Fruit fly (Drosophila melanogaster) whole organism, prepupa: ENCODE data around the gene Gdi.
A peak's percentile ranks its signal among the peaks of the same experiment; 100 is the strongest.

ENCODE experiments used
- CG10631 ChIP-seq: fragments of 200-800 bp; sonication (Bioruptor generic); optimal IDR thresholded peaks from 2 replicates; lab custom pipeline; 2016; ENCODE audit warnings: missing biosample characterization, missing genetic modification characterization
- CG10669 ChIP-seq: fragments of 200-800 bp; sonication (Bioruptor generic); optimal IDR thresholded peaks from 3 replicates; lab custom pipeline; 2018; ENCODE audit warnings: missing biosample characterization, mild to moderate bottlenecking, missing genetic modification characterization, moderate library complexity
- CG11294 ChIP-seq: fragments of 200-800 bp; sonication (Bioruptor generic); IDR thresholded peaks from 2 replicates; pipeline ENCODE4 v1.3.6; 2022; ENCODE audit warnings: missing biosample characterization, missing genetic modification characterization
- CG11902 ChIP-seq: fragments of 200-800 bp; sonication (Bioruptor generic); optimal IDR thresholded peaks from 3 replicates; lab custom pipeline; 2016; ENCODE audit warnings: missing biosample characterization, missing genetic modification characterization
- CG15336 ChIP-seq: fragments of 200-800 bp; sonication (Bioruptor generic); IDR thresholded peaks from 2 replicates; pipeline ENCODE4 v1.3.6; 2022; ENCODE audit warnings: missing biosample characterization, missing genetic modification characterization
- CG16779 ChIP-seq: fragments of 200-800 bp; sonication (Bioruptor generic); optimal IDR thresholded peaks from 3 replicates; lab custom pipeline; 2017; ENCODE audit warnings: missing biosample characterization, mild to moderate bottlenecking, missing genetic modification characterization
- CG3032 ChIP-seq: fragments of 200-800 bp; optimal IDR thresholded peaks from 2 replicates; lab custom pipeline; 2019; ENCODE audit warnings: missing biosample characterization, mild to moderate bottlenecking, missing genetic modification characterization, moderate library complexity
- CG31627 ChIP-seq: fragments of 200-800 bp; sonication (Bioruptor generic); optimal IDR thresholded peaks from 3 replicates; lab custom pipeline; 2016; ENCODE audit warnings: missing biosample characterization, missing genetic modification characterization
- CG32006 ChIP-seq: fragments of 200-800 bp; sonication (Bioruptor generic); optimal IDR thresholded peaks from 3 replicates; lab custom pipeline; 2017; ENCODE audit warnings: missing biosample characterization, mild to moderate bottlenecking, missing genetic modification characterization
- CG34406 ChIP-seq: fragments of 200-800 bp; sonication (Bioruptor generic); optimal IDR thresholded peaks from 3 replicates; lab custom pipeline; 2016; ENCODE audit warnings: missing biosample characterization, missing genetic modification characterization
- CG3919 ChIP-seq: fragments of 200-800 bp; sonication (Bioruptor generic); optimal IDR thresholded peaks from 3 replicates; lab custom pipeline; 2016; ENCODE audit warnings: missing biosample characterization, missing genetic modification characterization
- CG6163 ChIP-seq: fragments of 200-800 bp; sonication (Bioruptor generic); IDR thresholded peaks from 3 replicates; pipeline ENCODE4 v1.3.6; 2022; ENCODE audit warnings: missing biosample characterization, missing genetic modification characterization
- CG6276 ChIP-seq: fragments of 200-800 bp; sonication (Bioruptor generic); optimal IDR thresholded peaks from 2 replicates; lab custom pipeline; 2017; ENCODE audit warnings: missing biosample characterization, mild to moderate bottlenecking, missing genetic modification characterization
- CG6808 ChIP-seq: fragments of 200-800 bp; sonication (Bioruptor generic); optimal IDR thresholded peaks from 3 replicates; lab custom pipeline; 2017; ENCODE audit warnings: missing biosample characterization, missing genetic modification characterization, mild to moderate bottlenecking, moderate library complexity, missing genetic modification reagents
- CG6854 ChIP-seq: fragments of 200-800 bp; sonication (Bioruptor generic); optimal IDR thresholded peaks from 2 replicates; lab custom pipeline; 2017; ENCODE audit warnings: missing biosample characterization, mild to moderate bottlenecking, missing genetic modification characterization
- CG7368 ChIP-seq: fragments of 200-800 bp; sonication (Bioruptor generic); optimal IDR thresholded peaks from 3 replicates; lab custom pipeline; 2016; ENCODE audit warnings: missing biosample characterization, missing genetic modification characterization
- CG8632 ChIP-seq: fragments of 200-800 bp; sonication (Bioruptor generic); optimal IDR thresholded peaks from 3 replicates; lab custom pipeline; 2016; ENCODE audit warnings: missing biosample characterization, missing genetic modification characterization
- Eip93F ChIP-seq: fragments of 200-800 bp; sonication (Bioruptor generic); optimal IDR thresholded peaks from 2 replicates; lab custom pipeline; 2016; ENCODE audit warnings: missing biosample characterization, mild to moderate bottlenecking, missing genetic modification characterization
- Ets96B ChIP-seq: fragments of 200-800 bp; optimal IDR thresholded peaks from 2 replicates; lab custom pipeline; 2019; ENCODE audit warnings: missing biosample characterization, mild to moderate bottlenecking, missing genetic modification characterization, moderate library complexity
- Hr38 ChIP-seq: sonication (Bioruptor generic); optimal IDR thresholded peaks from 2 replicates; lab custom pipeline; 2016; ENCODE audit warnings: missing biosample characterization, missing genetic modification characterization
- Hr39 ChIP-seq: fragments of 200-800 bp; sonication (Bioruptor generic); optimal IDR thresholded peaks from 2 replicates; lab custom pipeline; 2016; ENCODE audit warnings: missing biosample characterization, missing genetic modification characterization
- Hr4 ChIP-seq: fragments of 200-800 bp; sonication (Bioruptor generic); optimal IDR thresholded peaks from 3 replicates; lab custom pipeline; 2016; ENCODE audit warnings: missing biosample characterization, missing genetic modification characterization
- Lpt ChIP-seq: fragments of 200-800 bp; sonication (Bioruptor generic); optimal IDR thresholded peaks from 3 replicates; lab custom pipeline; 2016; ENCODE audit warnings: missing biosample characterization, missing genetic modification characterization
- Met ChIP-seq: fragments of 200-800 bp; sonication (Bioruptor generic); optimal IDR thresholded peaks from 3 replicates; lab custom pipeline; 2016; ENCODE audit warnings: missing biosample characterization, missing genetic modification characterization
- OdsH ChIP-seq: fragments of 200-800 bp; sonication (Bioruptor generic); optimal IDR thresholded peaks from 3 replicates; lab custom pipeline; 2016; ENCODE audit warnings: missing biosample characterization, missing genetic modification characterization
- Smox ChIP-seq: fragments of 200-800 bp; sonication (Bioruptor generic); optimal IDR thresholded peaks from 3 replicates; lab custom pipeline; 2016; ENCODE audit warnings: missing biosample characterization, missing genetic modification characterization
- Sox15 ChIP-seq: fragments of 200-800 bp; sonication (Bioruptor generic); optimal IDR thresholded peaks from 3 replicates; lab custom pipeline; 2016; ENCODE audit warnings: missing biosample characterization, missing genetic modification characterization
- achi ChIP-seq: fragments of 200-800 bp; sonication (Bioruptor generic); optimal IDR thresholded peaks from 3 replicates; lab custom pipeline; 2016; ENCODE audit warnings: missing biosample characterization, missing genetic modification characterization
- cyc ChIP-seq: fragments of 200-800 bp; sonication (Bioruptor generic); optimal IDR thresholded peaks from 3 replicates; lab custom pipeline; 2016; ENCODE audit warnings: missing biosample characterization, missing genetic modification characterization
- dsx ChIP-seq: fragments of 200-800 bp; optimal IDR thresholded peaks from 3 replicates; lab custom pipeline; 2019; ENCODE audit warnings: missing biosample characterization, mild to moderate bottlenecking, missing genetic modification characterization, moderate library complexity; ENCODE audit not compliant: poor library complexity, severe bottlenecking
- eg ChIP-seq: fragments of 200-800 bp; sonication (Bioruptor generic); IDR thresholded peaks from 3 replicates; pipeline ENCODE4 v1.3.6; 2022; ENCODE audit warnings: missing biosample characterization, missing genetic modification characterization
- esn ChIP-seq: fragments of 200-800 bp; sonication (Bioruptor generic); optimal IDR thresholded peaks from 2 replicates; lab custom pipeline; 2016; ENCODE audit warnings: missing biosample characterization, mild to moderate bottlenecking, missing genetic modification characterization, moderate library complexity
- fd59A ChIP-seq: fragments of 200-800 bp; sonication (Bioruptor generic); optimal IDR thresholded peaks from 2 replicates; lab custom pipeline; 2017; ENCODE audit warnings: missing biosample characterization, mild to moderate bottlenecking, missing genetic modification characterization, missing genetic modification reagents
- fd85E ChIP-seq: fragments of 200-800 bp; sonication (Bioruptor generic); optimal IDR thresholded peaks from 3 replicates; lab custom pipeline; 2016; ENCODE audit warnings: missing biosample characterization, missing genetic modification characterization
- fkh ChIP-seq: fragments of 200-800 bp; sonication (Bioruptor generic); optimal IDR thresholded peaks from 3 replicates; lab custom pipeline; 2017; ENCODE audit warnings: missing biosample characterization, mild to moderate bottlenecking, missing genetic modification characterization, moderate library complexity
- lz ChIP-seq: fragments of 200-800 bp; sonication (Bioruptor generic); optimal IDR thresholded peaks from 3 replicates; lab custom pipeline; 2016; ENCODE audit warnings: missing biosample characterization, missing genetic modification characterization
- net ChIP-seq: fragments of 200-800 bp; sonication (Bioruptor generic); optimal IDR thresholded peaks from 3 replicates; lab custom pipeline; 2016; ENCODE audit warnings: missing biosample characterization, missing genetic modification characterization
- pdm3 ChIP-seq: fragments of 200-800 bp; sonication (Bioruptor generic); optimal IDR thresholded peaks from 3 replicates; lab custom pipeline; 2016; ENCODE audit warnings: missing biosample characterization, missing genetic modification characterization
- salr ChIP-seq, 2 experiments: fragments of 200-800 bp; sonication (Bioruptor generic); optimal IDR thresholded peaks; 3 replicates each; lab custom pipeline; 2016 to 2018; ENCODE audit warnings: missing biosample characterization in 2 of 2, missing genetic modification characterization in 2 of 2, mild to moderate bottlenecking in 1 of 2
- spab ChIP-seq: fragments of 200-800 bp; sonication (Bioruptor generic); optimal IDR thresholded peaks from 2 replicates; lab custom pipeline; 2017; ENCODE audit warnings: missing biosample characterization, mild to moderate bottlenecking, missing genetic modification characterization, missing genetic modification reagents
- svp ChIP-seq: fragments of 200-800 bp; sonication (Bioruptor generic); peaks from one replicate; lab custom pipeline; 2016; ENCODE audit warnings: missing biosample characterization, missing genetic modification characterization
- vri ChIP-seq: fragments of 200-800 bp; sonication (Bioruptor generic); optimal IDR thresholded peaks from 3 replicates; lab custom pipeline; 2016; ENCODE audit warnings: missing biosample characterization, mild to moderate bottlenecking, missing genetic modification characterization

Gene Gdi

DNA sequence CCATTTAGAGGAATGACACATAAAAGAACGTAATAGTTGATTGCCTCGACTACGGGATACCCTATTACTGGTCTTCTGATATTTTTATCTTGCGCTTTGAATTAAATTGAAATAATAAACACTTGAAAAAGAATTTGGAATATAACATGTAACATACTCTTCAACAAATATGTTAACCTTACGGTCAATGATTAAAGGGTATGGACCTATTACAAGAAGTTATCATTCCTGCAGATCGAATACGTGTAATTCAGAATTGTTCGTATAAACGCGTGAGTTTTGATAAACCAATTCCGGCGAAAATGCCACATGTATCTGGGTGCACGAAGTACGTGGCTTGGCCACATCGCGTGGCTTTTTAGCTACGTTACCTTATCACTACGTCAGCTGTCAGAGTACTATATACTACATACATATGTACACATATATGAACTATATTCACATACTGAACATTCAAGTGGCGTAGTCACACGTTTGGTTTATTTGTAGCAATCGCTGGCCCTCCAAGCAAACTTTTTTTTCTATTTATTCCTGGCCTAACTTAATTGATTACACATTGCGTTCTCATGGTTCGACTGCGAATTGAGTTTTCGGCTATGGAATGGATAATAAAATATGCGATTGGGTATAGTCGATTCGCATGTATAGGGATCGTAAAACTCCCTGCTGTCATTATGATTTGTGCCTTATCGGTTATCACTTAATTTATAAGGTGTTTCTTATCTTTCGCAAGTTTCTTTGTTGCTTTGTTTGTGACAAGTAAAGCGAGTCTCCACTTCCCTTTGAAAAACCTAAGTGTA, 3.7 kb upstream of the Gdi start (continued):
- TF ChIP-seq vri (GFP tag; lab: Kevin White, UChicago) (peak; percentile 69), CG11902 (peak; percentile 27), pdm3 (GFP tag; lab: Kevin White, UChicago) (peak; percentile 54), Sox15 (GFP tag; lab: Kevin White, UChicago) (peak; percentile 32), CG32006 (peak; percentile 61), Hr38 (GFP tag; lab: Kevin White, UChicago) (no peak), CG3919 (peak; percentile 54), CG34406 (GFP tag; lab: Kevin White, UChicago) (peak; percentile 53), Hr39 (GFP tag; lab: Kevin White, UChicago) (peak; percentile 63), OdsH (peak; percentile 54)

dm6 chr2L:9497285-9497660, 2.6 kb upstream of the Gdi start:
- no peak for TF ChIP-seq CG8632 (GFP tag; lab: Kevin White, UChicago)
- TF ChIP-seq svp (GFP tag; lab: Kevin White, UChicago) = peak; percentile 12
- TF ChIP-seq Lpt = no peak
- TF ChIP-seq fkh = peak; percentile 31
- peak; percentile 37; the same call in 1 of the 2 replicates for TF ChIP-seq CG15336 (GFP tag; lab: Robert Waterston, UW)
- TF ChIP-seq cyc (GFP tag; lab: Kevin White, UChicago) = no peak
- no peak for TF ChIP-seq CG11902
- no peak for TF ChIP-seq Smox (GFP tag; lab: Kevin White, UChicago)
- peak; percentile 36; the same call in 2 of the 3 replicates for TF ChIP-seq CG6163 (GFP tag; lab: Robert Waterston, UW)
- TF ChIP-seq eg (GFP tag; lab: Robert Waterston, UW) = 0 out of 3 replicates have a peak, but pooled peaks have one; percentile 3
- TF ChIP-seq, all 60 proteins: peak for 5

DNA sequence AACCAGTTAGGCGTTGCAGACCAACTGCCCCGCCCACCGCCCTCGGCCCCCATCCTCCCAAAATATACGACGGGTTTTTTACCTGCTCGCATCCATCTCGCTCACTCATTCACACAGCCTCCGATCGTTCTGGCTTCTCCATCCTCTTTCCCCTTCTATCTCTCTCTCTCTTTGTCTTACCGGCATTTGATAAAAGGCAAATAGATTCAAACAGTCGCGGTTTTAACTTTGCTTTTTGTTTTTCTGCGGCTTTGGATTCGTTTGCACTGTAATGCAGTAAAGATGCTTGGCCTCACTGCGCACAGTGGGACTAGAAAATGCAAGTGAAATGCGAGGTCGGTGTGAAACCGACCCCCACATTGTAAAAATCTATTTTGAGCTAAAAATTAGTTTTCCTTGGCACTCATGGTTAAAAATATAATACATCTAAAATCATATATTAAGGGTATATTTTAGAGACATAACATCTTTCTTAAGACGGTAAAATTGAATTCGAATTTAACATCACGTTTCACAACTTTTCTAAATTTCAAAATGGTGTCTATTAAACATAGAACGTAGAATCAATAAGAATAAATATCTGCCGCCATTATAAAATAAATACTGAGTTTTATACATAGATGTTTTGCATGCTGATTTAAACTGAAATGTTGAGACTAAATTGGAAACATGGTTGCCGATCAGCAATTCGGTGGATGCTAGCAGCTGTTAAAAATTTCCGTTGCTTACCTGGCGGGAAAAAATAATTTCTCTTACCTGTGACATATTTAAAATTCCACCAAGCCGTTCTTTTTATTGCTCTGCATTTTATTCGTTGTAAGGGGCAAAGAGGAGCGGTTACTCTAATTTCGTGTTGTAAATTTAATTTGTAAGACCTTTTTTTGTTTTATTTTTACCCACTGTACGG, 2.0 kb upstream of the Gdi start:
- TF ChIP-seq CG34406 (GFP tag; lab: Kevin White, UChicago) (peak; percentile 11), CG10631 (peak; percentile 44), CG11294 (peak; percentile 48; the same call in 1 of the 2 replicates), CG3919 (peak; percentile 24), CG31627 (peak; percentile 68), Sox15 (GFP tag; lab: Kevin White, UChicago) (no peak), CG6163 (GFP tag; lab: Robert Waterston, UW) (peak; percentile 64; the same call in 2 of the 3 replicates), net (no peak), salr (GFP tag; optimal IDR thresholded peaks at IDR 0.05; lab: Kevin White, UChicago) (peak in 1 of 2 experiments; percentile 67), achi (GFP tag; lab: Kevin White, UChicago) (peak; percentile 31), CG10669 (GFP tag; lab: Kevin White, UChicago) (no peak), Lpt (peak; percentile 57), dsx (GFP tag; lab: Kevin White, UChicago) (no peak), esn (peak; percentile 78), Ets96B (tag; lab: Kevin White, UChicago) (no peak), CG6808 (GFP tag; lab: Kevin White, UChicago) (no peak), CG3032 (tag; lab: Kevin White, UChicago) (peak; percentile 1), fd59A (GFP tag; lab: Kevin White, UChicago) (peak; percentile 12), Eip93F (GFP tag; lab: Kevin White, UChicago) (no peak), fkh (peak; percentile 43), spab (GFP tag; lab: Kevin White, UChicago) (no peak), CG6276 (GFP tag; lab: Kevin White, UChicago) (peak; percentile 67), CG15336 (GFP tag; lab: Robert Waterston, UW) (peak; percentile 40), CG6854 (GFP tag; lab: Kevin White, UChicago) (peak; percentile 25), CG8632 (GFP tag; lab: Kevin White, UChicago) (peak; percentile 6), Met (GFP tag; lab: Kevin White, UChicago) (peak; percentile 67), CG32006 (peak; percentile 89), Hr4 (GFP tag; lab: Kevin White, UChicago) (peak; percentile 61), CG7368 (GFP tag; lab: Kevin White, UChicago) (no peak), OdsH (peak; percentile 58), cyc (GFP tag; lab: Kevin White, UChicago) (peak; percentile 52), fd85E (GFP tag; lab: Kevin White, UChicago) (no peak), CG16779 (tag; lab: Kevin White, UChicago) (peak; percentile 22), lz (GFP tag; lab: Kevin White, UChicago) (peak; percentile 52)
